ENCODE assay signal across 2 fruit fly cellular contexts in genomic region chr2L:4230562-4230961, dm6.
TF ChIP-seq lines count a peak whose summit lies in the region.

No protein-coding gene starts in this region.

- TF ChIP-seq CTCF in whole organism, embryonic (GFP tag; optimal IDR thresholded peaks at IDR 0.05; lab: Kevin White, UChicago) = no peak

TF ChIP-seq in whole organism, embryonic, 481 proteins besides CTCF, POLR2A, EP300 and RAD21:
- TF ChIP-seq CG17359 (tag; optimal IDR thresholded peaks at IDR 0.05; lab: Kevin White, UChicago) (no peak), gcm2 (GFP tag; optimal IDR thresholded peaks at IDR 0.05; lab: Kevin White, UChicago) (no peak), Fer1 (GFP tag; optimal IDR thresholded peaks at IDR 0.05; lab: Kevin White, UChicago) (peak; percentile 16), sc (optimal IDR thresholded peaks at IDR 0.05; lab: Kevin White, UChicago) (no peak), sc (GFP tag; optimal IDR thresholded peaks at IDR 0.05; lab: Kevin White, UChicago) (no peak), dm (GFP tag; optimal IDR thresholded peaks at IDR 0.05; lab: Kevin White, UChicago) (no peak), sens (GFP tag; lab: Kevin White, UChicago) (peak; percentile 69), lab (GFP tag; optimal IDR thresholded peaks at IDR 0.05; lab: Kevin White, UChicago) (peak; percentile 29), CG11695 (GFP tag; IDR thresholded peaks at IDR 0.05; lab: Robert Waterston, UW) (no peak), dmrt99B (tag; optimal IDR thresholded peaks at IDR 0.05; lab: Kevin White, UChicago) (peak; percentile 8), grau (tag; optimal IDR thresholded peaks at IDR 0.05; lab: Kevin White, UChicago) (peak; percentile 17), CG18599 (GFP tag; optimal IDR thresholded peaks at IDR 0.05; lab: Kevin White, UChicago) (peak; percentile 52), Hr51 (GFP tag; optimal IDR thresholded peaks at IDR 0.05; lab: Kevin White, UChicago) (peak in 1 of 2 experiments; percentile 21), CG2120 (GFP tag; optimal IDR thresholded peaks at IDR 0.05; lab: Kevin White, UChicago) (peak; percentile 21), CG2678 (tag; optimal IDR thresholded peaks at IDR 0.05; lab: Kevin White, UChicago) (peak; percentile 25), Hr39 (optimal IDR thresholded peaks at IDR 0.05; lab: Kevin White, UChicago) (no peak), gem (tag; optimal IDR thresholded peaks at IDR 0.05; lab: Kevin White, UChicago) (peak; percentile 23), Meics (GFP tag; optimal IDR thresholded peaks at IDR 0.05; lab: Kevin White, UChicago) (peak; percentile 21), CG11504 (tag; optimal IDR thresholded peaks at IDR 0.05; lab: Kevin White, UChicago) (peak; percentile 20), CG7839 (tag; optimal IDR thresholded peaks at IDR 0.05; lab: Kevin White, UChicago) (peak; percentile 7), Dll (GFP tag; IDR thresholded peaks at IDR 0.05; lab: Robert Waterston, UW; ENCODE audit: partially characterized antibody) (no peak), CG14965 (GFP tag; optimal IDR thresholded peaks at IDR 0.05; lab: Kevin White, UChicago; ENCODE audit: borderline replicate concordance) (no peak), Hmr (GFP tag; optimal IDR thresholded peaks at IDR 0.05; lab: Kevin White, UChicago) (peak; percentile 3), CG7556 (GFP tag; optimal IDR thresholded peaks at IDR 0.05; lab: Kevin White, UChicago) (peak; percentile 6), Fer3 (tag; optimal IDR thresholded peaks at IDR 0.05; lab: Kevin White, UChicago) (peak; percentile 24), CG30431 (GFP tag; optimal IDR thresholded peaks at IDR 0.05; lab: Kevin White, UChicago) (no peak), Sry-β (GFP tag; optimal IDR thresholded peaks at IDR 0.05; lab: Kevin White, UChicago) (no peak), hth (optimal IDR thresholded peaks at IDR 0.05; lab: Kevin White, UChicago) (no peak)

TF ChIP-seq in whole organism, prepupa, 60 proteins besides CTCF, POLR2A, EP300 and RAD21:
- TF ChIP-seq CG4318 (GFP tag; optimal IDR thresholded peaks at IDR 0.05; lab: Kevin White, UChicago) = no peak
- peak; percentile 40 for TF ChIP-seq Eip78C (GFP tag; lab: Kevin White, UChicago)
- no peak for TF ChIP-seq CG11294 (GFP tag; IDR thresholded peaks at IDR 0.05; lab: Robert Waterston, UW)
- no peak for TF ChIP-seq topi (GFP tag; optimal IDR thresholded peaks at IDR 0.05; lab: Kevin White, UChicago)
- no peak for TF ChIP-seq achi (GFP tag; optimal IDR thresholded peaks at IDR 0.05; lab: Kevin White, UChicago)
